Worm (Caenorhabditis elegans) whole organism, L3 larva: Measurements from ENCODE around the gene cdk-5.

ENCODE experiments used
- ceh-28 ChIP-seq: fragments of 150-350 bp; optimal IDR thresholded peaks from 2 replicates; lab custom pipeline; 2014; ENCODE audit warnings: missing biosample characterization, missing genetic modification reagents, missing genetic modification characterization
- egl-27 ChIP-seq: sonication (generic microtip); optimal IDR thresholded peaks from 4 replicates; lab custom pipeline; 2017; ENCODE audit warnings: missing biosample characterization, missing genetic modification reagents, missing genetic modification characterization
- fos-1 ChIP-seq: fragments of 150-350 bp; optimal IDR thresholded peaks from 2 replicates; lab custom pipeline; 2014; ENCODE audit warnings: missing biosample characterization, missing genetic modification characterization
- nhr-12 ChIP-seq: fragments of 150-350 bp; optimal IDR thresholded peaks from 2 replicates; lab custom pipeline; 2014; ENCODE audit warnings: missing biosample characterization, missing genetic modification characterization
- pha-4 ChIP-seq: fragments of 150-350 bp; optimal IDR thresholded peaks from 2 replicates; lab custom pipeline; 2014; ENCODE audit warnings: missing biosample characterization, missing genetic modification reagents, missing genetic modification characterization
- pqm-1 ChIP-seq: fragments of 150-350 bp; optimal IDR thresholded peaks from 2 replicates; lab custom pipeline; 2017; ENCODE audit warnings: missing biosample characterization, missing genetic modification characterization, inconsistent platforms
- sea-2 ChIP-seq: fragments of 150-350 bp; sonication (generic microtip); optimal IDR thresholded peaks from 4 replicates; lab custom pipeline; 2014; ENCODE audit warnings: missing biosample characterization, missing genetic modification reagents, missing genetic modification characterization
- unc-62 ChIP-seq: fragments of 150-350 bp; sonication (generic microtip); optimal IDR thresholded peaks from 4 replicates; lab custom pipeline; 2014; ENCODE audit warnings: missing biosample characterization, missing genetic modification reagents, missing genetic modification characterization
- ztf-11 ChIP-seq: fragments of 150-350 bp; optimal IDR thresholded peaks from 2 replicates; lab custom pipeline; 2014; ENCODE audit warnings: missing biosample characterization, missing genetic modification characterization

ce11 chrIII:13426036-13426435, 40.1 kb downstream of the cdk-5 start, which contains the start of gene cope-1:
- TF ChIP-seq pqm-1 (tag; lab: Kevin White, UChicago) (no peak), unc-62 (GFP tag; lab: Kevin White, UChicago) (no peak), ztf-11 (tag; lab: Kevin White, UChicago) (no peak), egl-27 (no peak), ceh-28 (tag; lab: Kevin White, UChicago) (no peak), fos-1 (tag; lab: Kevin White, UChicago) (no peak), nhr-12 (tag; lab: Kevin White, UChicago) (no peak), sea-2 (GFP tag; lab: Kevin White, UChicago) (no peak), pha-4 (tag; lab: Kevin White, UChicago) (no peak)
